Fruit fly (Drosophila melanogaster) whole organism, embryonic: ENCODE data around the gene cmet.

Experiments used
- Blimp-1 ChIP-seq: fragments of 200-800 bp; sonication (Bioruptor generic); optimal IDR thresholded peaks from 3 replicates; lab custom pipeline; 2018; ENCODE audit warnings: missing biosample characterization, missing genetic modification characterization, mild to moderate bottlenecking, moderate library complexity, missing genetic modification reagents
- CG11093 ChIP-seq: fragments of 200-800 bp; sonication (Bioruptor generic); IDR thresholded peaks from 3 replicates; pipeline ENCODE4 v1.3.6; 2022; ENCODE audit warnings: missing biosample characterization, missing genetic modification characterization
- CG12155 ChIP-seq: fragments of 200-800 bp; sonication (Bioruptor generic); optimal IDR thresholded peaks from 3 replicates; lab custom pipeline; 2016; ENCODE audit warnings: missing biosample characterization, missing genetic modification characterization
- CG12219 ChIP-seq: fragments of 200-800 bp; sonication (Bioruptor generic); optimal IDR thresholded peaks from 3 replicates; lab custom pipeline; 2018; ENCODE audit warnings: missing biosample characterization, mild to moderate bottlenecking, missing genetic modification characterization
- CG13775 ChIP-seq: fragments of 200-800 bp; sonication (Bioruptor generic); optimal IDR thresholded peaks from 3 replicates; lab custom pipeline; 2017; ENCODE audit warnings: missing biosample characterization, mild to moderate bottlenecking, missing genetic modification characterization
- CG14965 ChIP-seq: fragments of 200-800 bp; sonication (Bioruptor generic); optimal IDR thresholded peaks from 2 replicates; lab custom pipeline; 2016; ENCODE audit warnings: missing biosample characterization, missing genetic modification characterization, borderline replicate concordance
- CG16815 ChIP-seq: fragments of 200-800 bp; sonication (Bioruptor generic); optimal IDR thresholded peaks from 3 replicates; lab custom pipeline; 2017; ENCODE audit warnings: missing biosample characterization, mild to moderate bottlenecking, missing genetic modification characterization
- CG2120 ChIP-seq: fragments of 200-800 bp; sonication (Bioruptor generic); optimal IDR thresholded peaks from 3 replicates; lab custom pipeline; 2016; ENCODE audit warnings: missing biosample characterization, missing genetic modification characterization
- CG3065 ChIP-seq: fragments of 200-800 bp; sonication (Bioruptor generic); optimal IDR thresholded peaks from 2 replicates; lab custom pipeline; 2016; ENCODE audit warnings: missing biosample characterization, missing genetic modification characterization
- CG31388 ChIP-seq: fragments of 200-800 bp; sonication (Bioruptor generic); optimal IDR thresholded peaks from 2 replicates; lab custom pipeline; 2016; ENCODE audit warnings: missing biosample characterization, missing genetic modification characterization
- CG3995 ChIP-seq: fragments of 200-800 bp; sonication (Bioruptor generic); optimal IDR thresholded peaks from 3 replicates; lab custom pipeline; 2016; ENCODE audit warnings: missing biosample characterization, missing genetic modification characterization
- CG6654 ChIP-seq: fragments of 200-800 bp; sonication (Bioruptor generic); optimal IDR thresholded peaks from 2 replicates; lab custom pipeline; 2017; ENCODE audit warnings: missing biosample characterization, mild to moderate bottlenecking, missing genetic modification characterization
- CG6683 ChIP-seq: fragments of 200-800 bp; sonication (Bioruptor generic); optimal IDR thresholded peaks from 2 replicates; lab custom pipeline; 2017; ENCODE audit warnings: missing biosample characterization, mild to moderate bottlenecking, missing genetic modification characterization, missing genetic modification reagents
- CG6791 ChIP-seq: fragments of 200-800 bp; sonication (Bioruptor generic); IDR thresholded peaks from 3 replicates; pipeline ENCODE4 v1.3.6; 2022; ENCODE audit warnings: missing biosample characterization, missing genetic modification characterization; ENCODE audit not compliant: partially characterized antibody
- CG7357 ChIP-seq: fragments of 200-800 bp; sonication (Bioruptor generic); IDR thresholded peaks from 3 replicates; pipeline ENCODE4 v1.3.6; 2022; ENCODE audit warnings: missing biosample characterization, missing genetic modification characterization
- CG8388 ChIP-seq: fragments of 200-800 bp; sonication (Bioruptor generic); optimal IDR thresholded peaks from 2 replicates; lab custom pipeline; 2019; ENCODE audit warnings: missing biosample characterization, mild to moderate bottlenecking, missing genetic modification characterization, moderate library complexity
- CG9609 ChIP-seq: fragments of 200-800 bp; sonication (Bioruptor generic); optimal IDR thresholded peaks from 3 replicates; lab custom pipeline; 2016; ENCODE audit warnings: missing biosample characterization, missing genetic modification characterization
- CG9817 ChIP-seq: fragments of 200-800 bp; sonication (Bioruptor generic); optimal IDR thresholded peaks from 2 replicates; lab custom pipeline; 2018; ENCODE audit warnings: missing biosample characterization, mild to moderate bottlenecking, missing genetic modification characterization, moderate library complexity
- CG9876 ChIP-seq: fragments of 200-800 bp; sonication (Bioruptor generic); optimal IDR thresholded peaks from 2 replicates; lab custom pipeline; 2016; ENCODE audit warnings: missing biosample characterization, missing genetic modification characterization
- CG9932 ChIP-seq: fragments of 200-800 bp; sonication (Bioruptor generic); IDR thresholded peaks from 2 replicates; pipeline ENCODE4 v1.3.6; 2022; ENCODE audit warnings: missing biosample characterization, missing genetic modification characterization
- D19A ChIP-seq: fragments of 200-800 bp; optimal IDR thresholded peaks from 3 replicates; lab custom pipeline; 2019; ENCODE audit warnings: missing biosample characterization, mild to moderate bottlenecking, missing genetic modification characterization, moderate library complexity
- Dad ChIP-seq: fragments of 200-800 bp; sonication (Bioruptor generic); optimal IDR thresholded peaks from 3 replicates; lab custom pipeline; 2016; ENCODE audit warnings: missing biosample characterization, missing genetic modification characterization
- Doc3 ChIP-seq: fragments of 200-800 bp; sonication (Bioruptor generic); IDR thresholded peaks from 3 replicates; pipeline ENCODE4 v1.3.6; 2022; ENCODE audit warnings: missing biosample characterization, missing genetic modification characterization; ENCODE audit not compliant: partially characterized antibody
- Lhr ChIP-seq: fragments of 200-800 bp; sonication (Bioruptor generic); optimal IDR thresholded peaks from 3 replicates; lab custom pipeline; 2017; ENCODE audit warnings: mild to moderate bottlenecking, missing biosample characterization, missing genetic modification reagents, missing genetic modification characterization
- Lpt ChIP-seq: fragments of >200 bp; optimal IDR thresholded peaks from 2 replicates; lab custom pipeline; 2018; ENCODE audit warnings: missing biosample characterization, missing genetic modification characterization
- NC2α ChIP-seq: fragments of 200-800 bp; sonication (Bioruptor generic); optimal IDR thresholded peaks from 2 replicates; lab custom pipeline; 2016; ENCODE audit warnings: missing biosample characterization, missing genetic modification characterization
- Sox100B ChIP-seq: fragments of 200-800 bp; sonication (Bioruptor generic); optimal IDR thresholded peaks from 3 replicates; lab custom pipeline; 2018; ENCODE audit warnings: missing biosample characterization, mild to moderate bottlenecking, missing genetic modification characterization
- Taf1 ChIP-seq: fragments of 200-800 bp; sonication (Bioruptor generic); IDR thresholded peaks from 2 replicates; pipeline ENCODE4 v1.3.6; 2022; ENCODE audit warnings: missing biosample characterization, missing genetic modification characterization
- aop ChIP-seq: fragments of 200-800 bp; sonication (Bioruptor generic); IDR thresholded peaks from 2 replicates; pipeline ENCODE4 v1.3.6; 2022; ENCODE audit warnings: missing biosample characterization, missing genetic modification characterization
- ase ChIP-seq: fragments of 200-800 bp; sonication (Bioruptor generic); IDR thresholded peaks from 3 replicates; pipeline ENCODE4 v1.3.6; 2022; ENCODE audit warnings: missing biosample characterization, missing genetic modification characterization
- chm ChIP-seq: fragments of 200-800 bp; sonication (Bioruptor generic); IDR thresholded peaks from 2 replicates; pipeline ENCODE4 v1.3.6; 2022; ENCODE audit warnings: missing biosample characterization, missing genetic modification characterization
- crol ChIP-seq: fragments of 200-800 bp; sonication (Bioruptor generic); IDR thresholded peaks from 2 replicates; pipeline ENCODE4 v1.3.6; 2022; ENCODE audit warnings: missing biosample characterization, missing genetic modification characterization
- cwo ChIP-seq: fragments of 200-800 bp; sonication (Bioruptor generic); optimal IDR thresholded peaks from 3 replicates; lab custom pipeline; 2017; ENCODE audit warnings: missing biosample characterization, missing genetic modification characterization, mild to moderate bottlenecking, moderate library complexity, missing genetic modification reagents
- danr ChIP-seq: fragments of 200-800 bp; sonication (Bioruptor generic); IDR thresholded peaks from 2 replicates; pipeline ENCODE4 v1.3.6; 2022; ENCODE audit warnings: missing biosample characterization, missing genetic modification characterization
- dmrt99B ChIP-seq: fragments of 200-800 bp; sonication (Bioruptor generic); optimal IDR thresholded peaks from 2 replicates; lab custom pipeline; 2018; ENCODE audit warnings: missing biosample characterization, mild to moderate bottlenecking, missing genetic modification characterization, moderate library complexity
- emc ChIP-seq: fragments of 200-800 bp; sonication (Bioruptor generic); optimal IDR thresholded peaks from 2 replicates; lab custom pipeline; 2016; ENCODE audit warnings: missing biosample characterization, missing genetic modification characterization
- gsb ChIP-seq: fragments of 200-800 bp; sonication (Bioruptor generic); IDR thresholded peaks from 2 replicates; pipeline ENCODE4 v1.3.6; 2022; ENCODE audit warnings: missing biosample characterization, missing genetic modification characterization
- jing ChIP-seq: fragments of 200-800 bp; sonication (Bioruptor generic); optimal IDR thresholded peaks from 2 replicates; lab custom pipeline; 2018; ENCODE audit warnings: missing biosample characterization, mild to moderate bottlenecking, missing genetic modification characterization
- kay ChIP-seq: fragments of 200-800 bp; sonication (Bioruptor generic); optimal IDR thresholded peaks from 2 replicates; lab custom pipeline; 2016; ENCODE audit warnings: missing biosample characterization, missing genetic modification characterization
- mirr ChIP-seq: fragments of 200-800 bp; sonication (Bioruptor generic); optimal IDR thresholded peaks from 3 replicates; lab custom pipeline; 2018; ENCODE audit warnings: missing biosample characterization, mild to moderate bottlenecking, missing genetic modification characterization
- peb ChIP-seq: fragments of 200-800 bp; sonication (Bioruptor generic); IDR thresholded peaks from 2 replicates; pipeline ENCODE4 v1.3.6; 2022; ENCODE audit warnings: missing biosample characterization, missing genetic modification characterization
- pho ChIP-seq: fragments of 200-800 bp; sonication (Bioruptor generic); optimal IDR thresholded peaks from 2 replicates; lab custom pipeline; 2016; ENCODE audit warnings: missing biosample characterization, missing genetic modification characterization
- repo ChIP-seq: fragments of 200-800 bp; sonication (Bioruptor generic); optimal IDR thresholded peaks from 2 replicates; lab custom pipeline; 2016; ENCODE audit warnings: missing biosample characterization, missing genetic modification characterization
- sc ChIP-seq, 3 experiments: fragments of >200 bp in 2 of 3; fragments of 200-800 bp in 1 of 3; sonication (Bioruptor generic) in 1 of 3; optimal IDR thresholded peaks; 2 replicates in 2 of 3; 3 replicates in 1 of 3; lab custom pipeline; 2017; ENCODE audit warnings: mild to moderate bottlenecking in 1 of 3, missing biosample characterization in 1 of 3, missing genetic modification characterization in 1 of 3, missing genetic modification reagents in 1 of 3
- sd ChIP-seq: fragments of 200-800 bp; sonication (Bioruptor generic); optimal IDR thresholded peaks from 3 replicates; lab custom pipeline; 2018; ENCODE audit warnings: missing biosample characterization, mild to moderate bottlenecking, missing genetic modification characterization, moderate library complexity
- seq ChIP-seq: fragments of 200-800 bp; sonication (Bioruptor generic); IDR thresholded peaks from 2 replicates; pipeline ENCODE4 v1.3.6; 2022; ENCODE audit warnings: missing biosample characterization, missing genetic modification characterization
- shn ChIP-seq: fragments of 200-800 bp; sonication (Bioruptor generic); optimal IDR thresholded peaks from 3 replicates; lab custom pipeline; 2016; ENCODE audit warnings: missing biosample characterization, missing genetic modification characterization
- sisA ChIP-seq: fragments of 200-800 bp; sonication (Bioruptor generic); IDR thresholded peaks from 2 replicates; pipeline ENCODE4 v1.3.6; 2022; ENCODE audit warnings: missing biosample characterization, missing genetic modification characterization
- ssp ChIP-seq: fragments of 200-800 bp; sonication (Bioruptor generic); IDR thresholded peaks from 2 replicates; pipeline ENCODE4 v1.3.6; 2022; ENCODE audit warnings: missing biosample characterization, missing genetic modification characterization
- tna ChIP-seq: fragments of 200-800 bp; sonication (Bioruptor generic); IDR thresholded peaks from 2 replicates; pipeline ENCODE4 v1.3.6; 2022; ENCODE audit warnings: missing biosample characterization, missing genetic modification characterization; ENCODE audit not compliant: partially characterized antibody
- vnd ChIP-seq: fragments of 200-800 bp; sonication (Bioruptor generic); IDR thresholded peaks from 3 replicates; pipeline ENCODE4 v1.3.6; 2022; ENCODE audit warnings: missing biosample characterization, missing genetic modification characterization; ENCODE audit not compliant: partially characterized antibody
- z ChIP-seq: fragments of 200-800 bp; sonication (Bioruptor generic); IDR thresholded peaks from 3 replicates; pipeline ENCODE4 v1.3.6; 2022; ENCODE audit warnings: missing biosample characterization, missing genetic modification characterization

The cmet gene

dm6 chr2L:11222079-11222478 lies 46.7 kb downstream of the cmet start (continued):
- TF ChIP-seq ssp, result no peak
- TF ChIP-seq Lpt (GFP tag; lab: Kevin White, UChicago), result no peak
- no peak for TF ChIP-seq D19A
- no peak for TF ChIP-seq danr (GFP tag; lab: Robert Waterston, UW)
- no peak for TF ChIP-seq shn (GFP tag; lab: Kevin White, UChicago)
- no peak for TF ChIP-seq Sox100B (GFP tag; lab: Kevin White, UChicago)
- TF ChIP-seq CG7357 (GFP tag; lab: Robert Waterston, UW), result no peak
- peak; percentile 34 for TF ChIP-seq dmrt99B
- TF ChIP-seq seq (GFP tag; lab: Robert Waterston, UW), result no peak
- TF ChIP-seq gsb (GFP tag; lab: Robert Waterston, UW), result no peak
- peak; percentile 36 for TF ChIP-seq Blimp-1 (GFP tag; lab: Kevin White, UChicago)
- no peak for TF ChIP-seq Doc3
- no peak for TF ChIP-seq CG3065 (GFP tag; lab: Kevin White, UChicago)
- TF ChIP-seq Taf1, result no peak
- peak; percentile 20 for TF ChIP-seq CG2120 (GFP tag; lab: Kevin White, UChicago)
- no peak for TF ChIP-seq vnd (GFP tag; lab: Robert Waterston, UW)
- no peak for TF ChIP-seq CG9609
- no peak for TF ChIP-seq CG12219 (GFP tag; lab: Kevin White, UChicago)
- TF ChIP-seq sd (tag; lab: Kevin White, UChicago), result no peak
- no peak for TF ChIP-seq mirr (GFP tag; lab: Kevin White, UChicago)
- TF ChIP-seq CG12155 (GFP tag; lab: Kevin White, UChicago), result no peak
- no peak for TF ChIP-seq CG14965 (GFP tag; lab: Kevin White, UChicago)
- no peak for TF ChIP-seq pho
- no peak for TF ChIP-seq CG13775 (GFP tag; lab: Kevin White, UChicago)
- no peak for TF ChIP-seq repo
- TF ChIP-seq sc (optimal IDR thresholded peaks at IDR 0.05; lab: Kevin White, UChicago), result no peak
- no peak for TF ChIP-seq sc (GFP tag; optimal IDR thresholded peaks at IDR 0.05; lab: Kevin White, UChicago)
- no peak for TF ChIP-seq CG9817
- no peak for TF ChIP-seq aop (GFP tag; lab: Robert Waterston, UW)
- peak; percentile 12 for TF ChIP-seq CG8388 (GFP tag; lab: Kevin White, UChicago)
- no peak for TF ChIP-seq Dad
- TF ChIP-seq CG3995 (GFP tag; lab: Kevin White, UChicago), result no peak
- TF ChIP-seq CG11093 (GFP tag; lab: Robert Waterston, UW), result 0 out of 3 replicates have a peak, but pooled peaks have one; percentile 11
- no peak for TF ChIP-seq CG9876
- no peak for TF ChIP-seq CG9932 (GFP tag; lab: Robert Waterston, UW)
- TF ChIP-seq kay (GFP tag; lab: Kevin White, UChicago), result no peak
- TF ChIP-seq Lhr (GFP tag; lab: Kevin White, UChicago), result no peak
- no peak for TF ChIP-seq chm (GFP tag; lab: Robert Waterston, UW)
- no peak for TF ChIP-seq cwo (GFP tag; lab: Kevin White, UChicago)
- no peak for TF ChIP-seq CG31388
- TF ChIP-seq crol (GFP tag; lab: Robert Waterston, UW), result no peak
- no peak for TF ChIP-seq NC2α (GFP tag; lab: Kevin White, UChicago)
- TF ChIP-seq tna (GFP tag; lab: Robert Waterston, UW), result no peak
- no peak for TF ChIP-seq CG6683 (GFP tag; lab: Kevin White, UChicago)
- TF ChIP-seq jing, result no peak
- no peak for TF ChIP-seq sisA (GFP tag; lab: Robert Waterston, UW)
- no peak for TF ChIP-seq CG16815
- no peak for TF ChIP-seq peb (GFP tag; lab: Robert Waterston, UW)
- no peak for TF ChIP-seq CG6654 (GFP tag; lab: Kevin White, UChicago)
- TF ChIP-seq CG6791 (GFP tag; lab: Robert Waterston, UW), result no peak
- TF ChIP-seq emc, result no peak
- no peak for TF ChIP-seq ase
- TF ChIP-seq z (GFP tag; lab: Robert Waterston, UW), result 0 out of 3 replicates have a peak, but pooled peaks have one; percentile 36
